Worm (Caenorhabditis elegans): ENCODE data around the gene vab-23.

- TF ChIP-seq pha-4 (tag; optimal IDR thresholded peaks at IDR 0.05) (no peak), ahr-1 (tag; optimal IDR thresholded peaks at IDR 0.05) (no peak), pqm-1 (tag; optimal IDR thresholded peaks at IDR 0.05) (no peak), nhr-232 (tag; optimal IDR thresholded peaks at IDR 0.05) (no peak), nhr-11 (tag; optimal IDR thresholded peaks at IDR 0.05) (no peak), unc-42 (tag; optimal IDR thresholded peaks at IDR 0.05) (no peak), ceh-22 (tag; optimal IDR thresholded peaks at IDR 0.05) (no peak), hlh-6 (tag; optimal IDR thresholded peaks at IDR 0.05) (no peak), unc-3 (GFP tag; conservative IDR thresholded peaks at IDR 0.05) (no peak), unc-3 (tag; optimal IDR thresholded peaks at IDR 0.05) (no peak), hlh-8 (tag; optimal IDR thresholded peaks at IDR 0.05) (no peak), ceh-9 (tag; optimal IDR thresholded peaks at IDR 0.05) (no peak), fkh-10 (GFP tag; optimal IDR thresholded peaks at IDR 0.05) (no peak), ceh-14 (tag; optimal IDR thresholded peaks at IDR 0.05) (no peak)
Observed at ce11 chrII:11916945-11917344, 15.9 kb upstream of the vab-23 start.

All from whole organism, late embryonic.